Fruit fly (Drosophila melanogaster) whole organism, embryonic: Measurements from ENCODE around the gene Idh3a.

Experiments
- Bdp1 ChIP-seq: fragments of 200-800 bp; sonication (Bioruptor generic); optimal IDR thresholded peaks from 3 replicates; lab custom pipeline; 2016; ENCODE audit warnings: missing biosample characterization, missing genetic modification characterization
- BtbVII ChIP-seq: fragments of 200-800 bp; sonication (Bioruptor generic); optimal IDR thresholded peaks from 3 replicates; lab custom pipeline; 2017; ENCODE audit warnings: missing biosample characterization, mild to moderate bottlenecking, missing genetic modification characterization
- CG10267 ChIP-seq: fragments of 200-800 bp; sonication (Bioruptor generic); optimal IDR thresholded peaks from 2 replicates; lab custom pipeline; 2018; ENCODE audit warnings: missing biosample characterization, mild to moderate bottlenecking, missing genetic modification characterization, moderate library complexity
- CG10431 ChIP-seq: fragments of 200-800 bp; sonication (Bioruptor generic); optimal IDR thresholded peaks from 3 replicates; lab custom pipeline; 2018; ENCODE audit warnings: missing biosample characterization, mild to moderate bottlenecking, missing genetic modification characterization
- CG12104 ChIP-seq: fragments of 200-800 bp; sonication (Bioruptor generic); optimal IDR thresholded peaks from 3 replicates; lab custom pipeline; 2016; ENCODE audit warnings: missing biosample characterization, missing genetic modification characterization
- CG12744 ChIP-seq: fragments of 200-800 bp; sonication (Bioruptor generic); optimal IDR thresholded peaks from 2 replicates; lab custom pipeline; 2016; ENCODE audit warnings: missing biosample characterization, missing genetic modification characterization
- CG13624 ChIP-seq: fragments of 200-800 bp; sonication (Bioruptor generic); optimal IDR thresholded peaks from 2 replicates; lab custom pipeline; 2016; ENCODE audit warnings: missing biosample characterization, missing genetic modification characterization
- CG16813 ChIP-seq: fragments of 200-800 bp; sonication (Bioruptor generic); IDR thresholded peaks from 3 replicates; pipeline ENCODE4 v1.3.6; 2022; ENCODE audit warnings: missing biosample characterization, missing genetic modification characterization; ENCODE audit not compliant: partially characterized antibody
- CG17361 ChIP-seq: fragments of 200-800 bp; sonication (Bioruptor generic); IDR thresholded peaks from 3 replicates; pipeline ENCODE4 v1.3.6; 2022; ENCODE audit warnings: missing biosample characterization, missing genetic modification characterization
- CG18262 ChIP-seq: fragments of 200-800 bp; optimal IDR thresholded peaks from 3 replicates; lab custom pipeline; 2019; ENCODE audit warnings: missing biosample characterization, mild to moderate bottlenecking, missing genetic modification characterization, moderate library complexity
- CG2129 ChIP-seq: fragments of 200-800 bp; sonication (Bioruptor generic); IDR thresholded peaks from 2 replicates; pipeline ENCODE4 v1.3.6; 2022; ENCODE audit warnings: missing biosample characterization, missing genetic modification characterization; ENCODE audit not compliant: partially characterized antibody
- CG2712 ChIP-seq: fragments of 200-800 bp; optimal IDR thresholded peaks from 3 replicates; lab custom pipeline; 2019; ENCODE audit warnings: missing biosample characterization, mild to moderate bottlenecking, missing genetic modification characterization, moderate library complexity
- CG2889 ChIP-seq: fragments of 200-800 bp; sonication (Bioruptor generic); IDR thresholded peaks from 3 replicates; pipeline ENCODE4 v1.3.6; 2022; ENCODE audit warnings: missing biosample characterization, missing genetic modification characterization
- CG3163 ChIP-seq: fragments of 200-800 bp; sonication (Bioruptor generic); optimal IDR thresholded peaks from 3 replicates; lab custom pipeline; 2016; ENCODE audit warnings: missing biosample characterization, missing genetic modification characterization
- CG32772 ChIP-seq: fragments of 200-800 bp; sonication (Bioruptor generic); IDR thresholded peaks from 2 replicates; pipeline ENCODE4 v1.3.6; 2022; ENCODE audit warnings: missing biosample characterization, missing genetic modification characterization
- CG34376 ChIP-seq: fragments of 200-800 bp; sonication (Bioruptor generic); optimal IDR thresholded peaks from 2 replicates; lab custom pipeline; 2018; ENCODE audit warnings: missing biosample characterization, mild to moderate bottlenecking, missing genetic modification characterization
- CG43689 ChIP-seq: fragments of 200-800 bp; sonication (Bioruptor generic); IDR thresholded peaks from 2 replicates; pipeline ENCODE4 v1.3.6; 2022; ENCODE audit warnings: missing biosample characterization, missing genetic modification characterization
- CG4617 ChIP-seq: fragments of 200-800 bp; sonication (Bioruptor generic); optimal IDR thresholded peaks from 3 replicates; lab custom pipeline; 2016; ENCODE audit warnings: missing biosample characterization, missing genetic modification characterization, borderline replicate concordance
- CG6813 ChIP-seq: fragments of 200-800 bp; sonication (Bioruptor generic); optimal IDR thresholded peaks from 2 replicates; lab custom pipeline; 2017; ENCODE audit warnings: missing biosample characterization, missing genetic modification characterization, mild to moderate bottlenecking, moderate library complexity, missing genetic modification reagents
- CG7556 ChIP-seq: fragments of 200-800 bp; sonication (Bioruptor generic); optimal IDR thresholded peaks from 2 replicates; lab custom pipeline; 2017; ENCODE audit warnings: missing biosample characterization, mild to moderate bottlenecking, missing genetic modification characterization
- CG9215 ChIP-seq: fragments of 200-800 bp; sonication (Bioruptor generic); IDR thresholded peaks from 2 replicates; pipeline ENCODE4 v1.3.6; 2022; ENCODE audit warnings: missing biosample characterization, missing genetic modification characterization
- CG9817 ChIP-seq: fragments of 200-800 bp; sonication (Bioruptor generic); optimal IDR thresholded peaks from 2 replicates; lab custom pipeline; 2018; ENCODE audit warnings: missing biosample characterization, mild to moderate bottlenecking, missing genetic modification characterization, moderate library complexity
- Dp ChIP-seq: fragments of 200-800 bp; sonication (Bioruptor generic); optimal IDR thresholded peaks from 2 replicates; lab custom pipeline; 2018; ENCODE audit warnings: missing biosample characterization, mild to moderate bottlenecking, missing genetic modification characterization, moderate library complexity
- Dref ChIP-seq: fragments of 200-800 bp; sonication (Bioruptor generic); IDR thresholded peaks from 2 replicates; pipeline ENCODE4 v1.3.6; 2022; ENCODE audit warnings: missing biosample characterization, missing genetic modification characterization
- Fer3 ChIP-seq: fragments of 200-800 bp; sonication (Bioruptor generic); optimal IDR thresholded peaks from 2 replicates; lab custom pipeline; 2018; ENCODE audit warnings: missing biosample characterization, mild to moderate bottlenecking, missing genetic modification characterization, moderate library complexity
- Hr39 ChIP-seq: fragments of >200 bp; optimal IDR thresholded peaks from 2 replicates; lab custom pipeline; 2017
- Hr51 ChIP-seq, 2 experiments: fragments of 200-800 bp; sonication (Bioruptor generic); optimal IDR thresholded peaks; 2 replicates in 1 of 2; 3 replicates in 1 of 2; lab custom pipeline; 2016 to 2018; ENCODE audit warnings: missing biosample characterization in 2 of 2, missing genetic modification characterization in 2 of 2, mild to moderate bottlenecking in 1 of 2, moderate library complexity in 1 of 2
- NC2β ChIP-seq: fragments of 200-800 bp; sonication (Bioruptor generic); optimal IDR thresholded peaks from 2 replicates; lab custom pipeline; 2016; ENCODE audit warnings: missing biosample characterization, missing genetic modification characterization
- Oli ChIP-seq: fragments of 200-800 bp; sonication (Bioruptor generic); optimal IDR thresholded peaks from 2 replicates; lab custom pipeline; 2018; ENCODE audit warnings: missing biosample characterization, mild to moderate bottlenecking, missing genetic modification characterization, moderate library complexity
- Ssrp ChIP-seq: fragments of 200-800 bp; sonication (Bioruptor generic); optimal IDR thresholded peaks from 2 replicates; lab custom pipeline; 2018; ENCODE audit warnings: missing biosample characterization, mild to moderate bottlenecking, missing genetic modification characterization, moderate library complexity
- Tbp ChIP-seq: fragments of >200 bp; optimal IDR thresholded peaks from 2 replicates; lab custom pipeline; 2018; ENCODE audit warnings: missing biosample characterization, missing genetic modification characterization
- al ChIP-seq: fragments of 200-800 bp; sonication (Bioruptor generic); IDR thresholded peaks from 2 replicates; pipeline ENCODE4 v1.3.6; 2022; ENCODE audit warnings: missing biosample characterization, missing genetic modification characterization
- bigmax ChIP-seq: fragments of 200-800 bp; sonication (Bioruptor generic); optimal IDR thresholded peaks from 2 replicates; lab custom pipeline; 2018; ENCODE audit warnings: missing biosample characterization, mild to moderate bottlenecking, missing genetic modification characterization
- cwo ChIP-seq: fragments of 200-800 bp; sonication (Bioruptor generic); optimal IDR thresholded peaks from 3 replicates; lab custom pipeline; 2017; ENCODE audit warnings: missing biosample characterization, missing genetic modification characterization, mild to moderate bottlenecking, moderate library complexity, missing genetic modification reagents
- da ChIP-seq: fragments of 200-800 bp; sonication (Bioruptor generic); optimal IDR thresholded peaks from 2 replicates; lab custom pipeline; 2016; ENCODE audit warnings: missing biosample characterization, missing genetic modification characterization
- eyg ChIP-seq: fragments of 200-800 bp; sonication (Bioruptor generic); optimal IDR thresholded peaks from 3 replicates; lab custom pipeline; 2016; ENCODE audit warnings: missing biosample characterization, missing genetic modification characterization
- gt ChIP-seq: fragments of 200-800 bp; sonication (Bioruptor generic); IDR thresholded peaks from 2 replicates; pipeline ENCODE4 v1.3.6; 2022; ENCODE audit warnings: missing biosample characterization, missing genetic modification characterization
- hb ChIP-seq: fragments of 200-800 bp; sonication (Bioruptor generic); IDR thresholded peaks from 3 replicates; pipeline ENCODE4 v1.3.6; 2022; ENCODE audit warnings: missing biosample characterization, missing genetic modification characterization; ENCODE audit not compliant: partially characterized antibody
- insv ChIP-seq, 2 experiments: fragments of 200-800 bp; sonication (Bioruptor generic); optimal IDR thresholded peaks; 3 replicates each; lab custom pipeline; 2016 to 2018; ENCODE audit warnings: missing biosample characterization in 2 of 2, missing genetic modification characterization in 2 of 2
- knrl ChIP-seq: fragments of 200-800 bp; sonication (Bioruptor generic); IDR thresholded peaks from 3 replicates; pipeline ENCODE4 v1.3.6; 2022; ENCODE audit warnings: missing biosample characterization, missing genetic modification characterization; ENCODE audit not compliant: partially characterized antibody
- p53 ChIP-seq: fragments of 200-800 bp; sonication (Bioruptor generic); optimal IDR thresholded peaks from 2 replicates; lab custom pipeline; 2016; ENCODE audit warnings: missing biosample characterization, missing genetic modification characterization
- phol ChIP-seq: fragments of 200-800 bp; sonication (Bioruptor generic); optimal IDR thresholded peaks from 3 replicates; lab custom pipeline; 2018; ENCODE audit warnings: missing biosample characterization, mild to moderate bottlenecking, missing genetic modification characterization, moderate library complexity
- prd ChIP-seq, 3 experiments: fragments of >200 bp in 2 of 3; fragments of 200-800 bp in 1 of 3; sonication (Bioruptor generic) in 1 of 3; optimal IDR thresholded peaks in 2 of 3; IDR thresholded peaks in 1 of 3; 2 replicates in 2 of 3; 3 replicates in 1 of 3; pipeline versions ENCODE4 v1.3.6 to Lab custom; 2017 to 2022; ENCODE audit warnings: missing biosample characterization in 1 of 3, missing genetic modification characterization in 1 of 3
- pum ChIP-seq: fragments of 200-800 bp; sonication (Bioruptor generic); optimal IDR thresholded peaks from 2 replicates; lab custom pipeline; 2016; ENCODE audit warnings: missing biosample characterization, missing genetic modification characterization
- sim ChIP-seq: fragments of 200-800 bp; sonication (Bioruptor generic); IDR thresholded peaks from 2 replicates; pipeline ENCODE4 v1.3.6; 2022; ENCODE audit warnings: missing biosample characterization, missing genetic modification characterization
- sima ChIP-seq: fragments of 200-800 bp; sonication (Bioruptor generic); optimal IDR thresholded peaks from 2 replicates; lab custom pipeline; 2016; ENCODE audit warnings: missing biosample characterization, missing genetic modification characterization
- stc ChIP-seq: fragments of 200-800 bp; sonication (Bioruptor generic); IDR thresholded peaks from 2 replicates; pipeline ENCODE4 v1.3.6; 2022; ENCODE audit warnings: missing biosample characterization, missing genetic modification characterization
- tap ChIP-seq: fragments of 200-800 bp; optimal IDR thresholded peaks from 3 replicates; lab custom pipeline; 2019; ENCODE audit warnings: missing biosample characterization, mild to moderate bottlenecking, missing genetic modification characterization, moderate library complexity
- unpg ChIP-seq: fragments of 200-800 bp; sonication (Bioruptor generic); optimal IDR thresholded peaks from 3 replicates; lab custom pipeline; 2018; ENCODE audit warnings: missing biosample characterization, mild to moderate bottlenecking, missing genetic modification characterization, moderate library complexity
- zen ChIP-seq: fragments of 200-800 bp; sonication (Bioruptor generic); optimal IDR thresholded peaks from 3 replicates; lab custom pipeline; 2018; ENCODE audit warnings: missing biosample characterization, mild to moderate bottlenecking, missing genetic modification characterization, moderate library complexity

Gene Idh3a

dm6 chrX:19565714-19566316 is 44.2 kb upstream of the Idh3a start, which contains the start of the genes Grip84 and car (continued):
- TF ChIP-seq prd (optimal IDR thresholded peaks at IDR 0.05; lab: Kevin White, UChicago) (no peak), prd (GFP tag; IDR thresholded peaks at IDR 0.05; lab: Robert Waterston, UW) (peak; percentile 77), CG2889 (0 out of 3 replicates have a peak, but pooled peaks have one; percentile 36), CG12744 (GFP tag; lab: Kevin White, UChicago) (no peak), CG10431 (no peak), Bdp1 (GFP tag; lab: Kevin White, UChicago) (no peak), CG9215 (peak; percentile 77; the same call in 1 of the 2 replicates), sima (peak; percentile 21), CG4617 (GFP tag; lab: Kevin White, UChicago) (peak; percentile 7), sim (GFP tag; lab: Robert Waterston, UW) (no peak), unpg (peak; percentile 71), Dref (peak; percentile 35; the same call in 1 of the 2 replicates), cwo (GFP tag; lab: Kevin White, UChicago) (no peak), zen (tag; lab: Kevin White, UChicago) (peak; percentile 61), CG6813 (no peak), pum (GFP tag; lab: Kevin White, UChicago) (peak; percentile 72)

- TF ChIP-seq CG18262 (tag; lab: Kevin White, UChicago) (peak; percentile 21), CG9817 (tag; lab: Kevin White, UChicago) (no peak), CG12104 (GFP tag; lab: Kevin White, UChicago) (no peak), CG2712 (tag; lab: Kevin White, UChicago) (peak; percentile 22), Hr51 (GFP tag; optimal IDR thresholded peaks at IDR 0.05; lab: Kevin White, UChicago) (no peak), stc (no peak), CG16813 (GFP tag; lab: Robert Waterston, UW) (0 out of 3 replicates have a peak, but pooled peaks have one; percentile 33), phol (tag; lab: Kevin White, UChicago) (peak; percentile 2), insv (GFP tag; optimal IDR thresholded peaks at IDR 0.05; lab: Kevin White, UChicago) (no peak), CG7556 (GFP tag; lab: Kevin White, UChicago) (no peak), CG3163 (GFP tag; lab: Kevin White, UChicago) (no peak), CG13624 (GFP tag; lab: Kevin White, UChicago) (no peak), gt (no peak), bigmax (GFP tag; lab: Kevin White, UChicago) (no peak), Hr39 (no peak), tap (tag; lab: Kevin White, UChicago) (no peak), CG10267 (tag; lab: Kevin White, UChicago) (no peak), Tbp (no peak), BtbVII (GFP tag; lab: Kevin White, UChicago) (no peak), p53 (GFP tag; lab: Kevin White, UChicago) (no peak), Fer3 (tag; lab: Kevin White, UChicago) (no peak), hb (GFP tag; lab: Robert Waterston, UW) (peak; percentile 64; the same call in 1 of the 3 replicates), CG17361 (no peak), Oli (tag; lab: Kevin White, UChicago) (no peak), al (no peak), NC2β (no peak), Dp (GFP tag; lab: Kevin White, UChicago) (no peak), Ssrp (tag; lab: Kevin White, UChicago) (peak; percentile 7), CG2129 (no peak), CG32772 (GFP tag; lab: Robert Waterston, UW) (no peak), da (GFP tag; lab: Kevin White, UChicago) (no peak), knrl (no peak), CG43689 (no peak), eyg (GFP tag; lab: Kevin White, UChicago) (no peak), CG34376 (GFP tag; lab: Kevin White, UChicago) (no peak)
These were observed 28.0 kb upstream of the Idh3a start for dm6 chrX:19549570-19549969.
